Worm (Caenorhabditis elegans): Measurements from ENCODE around the gene mlc-6.

DNA sequence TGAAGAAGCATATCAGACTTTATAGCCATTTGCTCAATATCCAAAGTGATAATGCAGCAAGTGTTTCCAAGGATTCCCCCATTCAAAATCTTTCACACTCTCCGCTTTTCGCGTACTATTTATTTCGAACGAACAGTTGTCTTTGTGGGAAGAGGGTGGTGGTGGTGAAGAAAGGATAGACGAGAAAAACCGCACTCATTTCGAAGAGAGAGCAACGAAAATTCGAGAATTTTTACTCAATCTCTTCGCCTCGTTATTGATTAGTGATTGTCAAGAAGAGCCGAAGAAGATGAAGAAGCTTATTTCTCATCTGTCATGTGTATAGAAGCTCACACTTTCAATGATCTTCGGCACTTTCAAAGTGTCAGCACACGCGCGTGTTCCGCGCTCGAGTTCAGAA lies 41.5 kb upstream of the mlc-6 start:
- TF ChIP-seq ceh-2 (tag; optimal IDR thresholded peaks at IDR 0.05), result no peak
- no peak for TF ChIP-seq unc-42 (tag; optimal IDR thresholded peaks at IDR 0.05)
- no peak for TF ChIP-seq ama-1 (optimal IDR thresholded peaks at IDR 0.05)
- TF ChIP-seq tbx-2 (tag; optimal IDR thresholded peaks at IDR 0.05), result peak; percentile 6
- no peak for TF ChIP-seq ceh-45 (GFP tag; IDR thresholded peaks at IDR 0.05)
- TF ChIP-seq lin-11 (tag; optimal IDR thresholded peaks at IDR 0.05), result no peak
- TF ChIP-seq dve-1 (tag; optimal IDR thresholded peaks at IDR 0.05), result no peak
- TF ChIP-seq unc-55 (GFP tag; optimal IDR thresholded peaks at IDR 0.05), result peak; percentile 76

Data from whole organism, late embryonic.